Fruit fly (Drosophila melanogaster) whole organism: ENCODE data around the gene MED15.

Source experiments
- CG8478 ChIP-seq: fragments of >200 bp; optimal IDR thresholded peaks from 2 replicates; lab custom pipeline; 2018; ENCODE audit warnings: inconsistent platforms
- EcR ChIP-seq, 2 experiments: fragments of >200 bp; optimal IDR thresholded peaks; 2 replicates each; lab custom pipeline; 2017; ENCODE audit warnings: missing biosample characterization in 2 of 2, missing genetic modification characterization in 2 of 2, missing genetic modification reagents in 2 of 2
- pan ChIP-seq: fragments of >200 bp; optimal IDR thresholded peaks from 2 replicates; lab custom pipeline; 2017
- psq ChIP-seq: fragments of >200 bp; optimal IDR thresholded peaks from 2 replicates; lab custom pipeline; 2017
- usp ChIP-seq: fragments of >200 bp; optimal IDR thresholded peaks from 2 replicates; lab custom pipeline; 2017; ENCODE audit warnings: missing biosample characterization, missing genetic modification characterization, mixed read lengths

DNA sequence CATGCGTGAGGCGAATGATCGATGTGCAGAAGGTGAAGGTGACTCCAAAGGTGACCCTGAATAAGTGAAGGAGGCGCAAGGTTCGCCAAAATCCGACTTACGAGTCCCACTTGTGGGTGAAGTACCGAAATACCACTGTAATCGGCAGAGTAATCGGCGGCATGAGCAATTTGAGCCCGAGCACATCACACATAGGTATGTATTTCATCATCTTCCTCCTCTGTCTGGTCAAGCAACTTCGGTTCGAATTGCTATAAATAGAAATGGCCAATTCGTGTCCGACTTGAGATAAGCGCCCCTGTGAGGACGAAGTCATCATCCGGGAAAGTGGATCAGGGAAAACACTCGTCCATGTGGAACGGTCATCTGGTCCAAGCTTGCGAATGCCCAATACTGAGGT is 14.4 kb downstream of the MED15 start:
- TF ChIP-seq psq (lab: Kevin White, UChicago) (no peak), CG8478 (lab: Kevin White, UChicago) (no peak), pan (lab: Kevin White, UChicago) (no peak), usp (no peak), EcR (GFP tag; optimal IDR thresholded peaks at IDR 0.05; lab: Kevin White, UChicago) (no peak)
